Worm (Caenorhabditis elegans) whole organism, L4/young adult: ENCODE data around the gene taf-6.2.

Experiments
- W03F9.2 ChIP-seq: fragments of 150-350 bp; optimal IDR thresholded peaks from 2 replicates; lab custom pipeline; 2014; ENCODE audit warnings: missing biosample characterization, missing genetic modification characterization
- dao-5 ChIP-seq: sonication (generic microtip); optimal IDR thresholded peaks from 2 replicates; lab custom pipeline; 2016; ENCODE audit warnings: missing genotype, missing genetic modification characterization, moderate library complexity, missing compliant biosample characterization
- him-1 ChIP-seq: sonication (generic microtip); optimal IDR thresholded peaks from 2 replicates; lab custom pipeline; 2016; ENCODE audit warnings: missing genotype, missing genetic modification reagents, missing genetic modification characterization, missing compliant biosample characterization

DNA sequence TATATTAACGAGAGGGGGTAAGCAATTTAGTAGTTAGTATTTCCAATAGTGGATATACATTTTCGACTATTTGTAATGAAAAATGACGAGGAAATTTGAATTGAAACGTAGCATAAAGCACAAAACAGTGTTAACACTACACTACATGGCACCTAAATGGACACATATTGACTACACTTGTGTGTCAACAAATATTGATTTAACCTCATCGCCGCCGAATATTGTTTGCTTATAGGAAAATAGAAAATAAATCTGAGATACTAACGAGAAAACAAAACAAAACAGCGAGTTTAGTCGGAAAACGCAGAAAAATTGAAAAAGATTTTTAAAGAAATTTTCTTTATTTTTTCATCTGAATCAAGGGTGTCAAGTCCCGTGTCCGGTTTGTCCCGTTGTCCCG, 26.1 kb upstream of the taf-6.2 start:
- TF ChIP-seq W03F9.2 (tag; lab: Kevin White, UChicago) (no peak), dao-5 (tag; lab: Kevin White, UChicago) (no peak), him-1 (tag; lab: Kevin White, UChicago) (no peak)
